Fruit fly (Drosophila melanogaster) whole organism, prepupa: ENCODE measurements around the gene dos.

Source experiments
- Blimp-1 ChIP-seq: fragments of 200-800 bp; sonication (Bioruptor generic); optimal IDR thresholded peaks from 3 replicates; lab custom pipeline; 2017; ENCODE audit warnings: missing biosample characterization, missing genetic modification characterization, mild to moderate bottlenecking, moderate library complexity, missing genetic modification reagents
- CG10631 ChIP-seq: fragments of 200-800 bp; sonication (Bioruptor generic); optimal IDR thresholded peaks from 2 replicates; lab custom pipeline; 2016; ENCODE audit warnings: missing biosample characterization, missing genetic modification characterization
- CG10669 ChIP-seq: fragments of 200-800 bp; sonication (Bioruptor generic); optimal IDR thresholded peaks from 3 replicates; lab custom pipeline; 2018; ENCODE audit warnings: missing biosample characterization, mild to moderate bottlenecking, missing genetic modification characterization, moderate library complexity
- CG11294 ChIP-seq: fragments of 200-800 bp; sonication (Bioruptor generic); IDR thresholded peaks from 2 replicates; pipeline ENCODE4 v1.3.6; 2022; ENCODE audit warnings: missing biosample characterization, missing genetic modification characterization
- CG11762 ChIP-seq: fragments of 200-800 bp; sonication (Bioruptor generic); optimal IDR thresholded peaks from 3 replicates; lab custom pipeline; 2016; ENCODE audit warnings: missing biosample characterization, missing genetic modification characterization; ENCODE audit not compliant: insufficient read depth
- CG15336 ChIP-seq: fragments of 200-800 bp; sonication (Bioruptor generic); IDR thresholded peaks from 2 replicates; pipeline ENCODE4 v1.3.6; 2022; ENCODE audit warnings: missing biosample characterization, missing genetic modification characterization
- CG1621 ChIP-seq: fragments of 200-800 bp; sonication (Bioruptor generic); optimal IDR thresholded peaks from 3 replicates; lab custom pipeline; 2018; ENCODE audit warnings: missing biosample characterization, mild to moderate bottlenecking, missing genetic modification characterization
- CG16779 ChIP-seq: fragments of 200-800 bp; sonication (Bioruptor generic); optimal IDR thresholded peaks from 3 replicates; lab custom pipeline; 2017; ENCODE audit warnings: missing biosample characterization, mild to moderate bottlenecking, missing genetic modification characterization
- CG31627 ChIP-seq: fragments of 200-800 bp; sonication (Bioruptor generic); optimal IDR thresholded peaks from 3 replicates; lab custom pipeline; 2016; ENCODE audit warnings: missing biosample characterization, missing genetic modification characterization
- CG6163 ChIP-seq: fragments of 200-800 bp; sonication (Bioruptor generic); IDR thresholded peaks from 3 replicates; pipeline ENCODE4 v1.3.6; 2022; ENCODE audit warnings: missing biosample characterization, missing genetic modification characterization
- CG6276 ChIP-seq: fragments of 200-800 bp; sonication (Bioruptor generic); optimal IDR thresholded peaks from 2 replicates; lab custom pipeline; 2017; ENCODE audit warnings: missing biosample characterization, mild to moderate bottlenecking, missing genetic modification characterization
- CG6792 ChIP-seq: fragments of 200-800 bp; sonication (Bioruptor generic); optimal IDR thresholded peaks from 3 replicates; lab custom pipeline; 2016; ENCODE audit warnings: missing biosample characterization, missing genetic modification characterization
- CG6808 ChIP-seq: fragments of 200-800 bp; sonication (Bioruptor generic); optimal IDR thresholded peaks from 3 replicates; lab custom pipeline; 2017; ENCODE audit warnings: missing biosample characterization, missing genetic modification characterization, mild to moderate bottlenecking, moderate library complexity, missing genetic modification reagents
- CG6854 ChIP-seq: fragments of 200-800 bp; sonication (Bioruptor generic); optimal IDR thresholded peaks from 2 replicates; lab custom pipeline; 2017; ENCODE audit warnings: missing biosample characterization, mild to moderate bottlenecking, missing genetic modification characterization
- CG7368 ChIP-seq: fragments of 200-800 bp; sonication (Bioruptor generic); optimal IDR thresholded peaks from 3 replicates; lab custom pipeline; 2016; ENCODE audit warnings: missing biosample characterization, missing genetic modification characterization
- CG8119 ChIP-seq: fragments of 200-800 bp; sonication (Bioruptor generic); IDR thresholded peaks from 3 replicates; pipeline ENCODE4 v1.3.6; 2022; ENCODE audit warnings: missing biosample characterization, missing genetic modification characterization
- CG8319 ChIP-seq: fragments of 200-800 bp; sonication (Bioruptor generic); optimal IDR thresholded peaks from 3 replicates; lab custom pipeline; 2016; ENCODE audit warnings: missing biosample characterization, missing genetic modification characterization
- CG8632 ChIP-seq: fragments of 200-800 bp; sonication (Bioruptor generic); optimal IDR thresholded peaks from 3 replicates; lab custom pipeline; 2016; ENCODE audit warnings: missing biosample characterization, missing genetic modification characterization
- CG9139 ChIP-seq: fragments of 200-800 bp; sonication (Bioruptor generic); optimal IDR thresholded peaks from 3 replicates; lab custom pipeline; 2017; ENCODE audit warnings: missing biosample characterization, mild to moderate bottlenecking, missing genetic modification characterization
- Eip75B ChIP-seq: fragments of 200-800 bp; sonication (Bioruptor generic); optimal IDR thresholded peaks from 3 replicates; lab custom pipeline; 2016; ENCODE audit warnings: missing biosample characterization, missing genetic modification characterization
- Ets21C ChIP-seq: fragments of 200-800 bp; sonication (Bioruptor generic); optimal IDR thresholded peaks from 3 replicates; lab custom pipeline; 2016; ENCODE audit warnings: missing biosample characterization, missing genetic modification characterization
- Gug ChIP-seq: fragments of 200-800 bp; sonication (Bioruptor generic); IDR thresholded peaks from 2 replicates; pipeline ENCODE4 v1.3.6; 2022; ENCODE audit warnings: missing biosample characterization, missing genetic modification characterization
- Hr38 ChIP-seq: sonication (Bioruptor generic); optimal IDR thresholded peaks from 2 replicates; lab custom pipeline; 2016; ENCODE audit warnings: missing biosample characterization, missing genetic modification characterization
- Hr39 ChIP-seq: fragments of 200-800 bp; sonication (Bioruptor generic); optimal IDR thresholded peaks from 2 replicates; lab custom pipeline; 2016; ENCODE audit warnings: missing biosample characterization, missing genetic modification characterization
- Hr4 ChIP-seq: fragments of 200-800 bp; sonication (Bioruptor generic); optimal IDR thresholded peaks from 3 replicates; lab custom pipeline; 2016; ENCODE audit warnings: missing biosample characterization, missing genetic modification characterization
- Met ChIP-seq: fragments of 200-800 bp; sonication (Bioruptor generic); optimal IDR thresholded peaks from 3 replicates; lab custom pipeline; 2016; ENCODE audit warnings: missing biosample characterization, missing genetic modification characterization
- OdsH ChIP-seq: fragments of 200-800 bp; sonication (Bioruptor generic); optimal IDR thresholded peaks from 3 replicates; lab custom pipeline; 2016; ENCODE audit warnings: missing biosample characterization, missing genetic modification characterization
- Smox ChIP-seq: fragments of 200-800 bp; sonication (Bioruptor generic); optimal IDR thresholded peaks from 3 replicates; lab custom pipeline; 2016; ENCODE audit warnings: missing biosample characterization, missing genetic modification characterization
- Sox102F ChIP-seq: fragments of 200-800 bp; sonication (Bioruptor generic); optimal IDR thresholded peaks from 2 replicates; lab custom pipeline; 2016; ENCODE audit warnings: missing biosample characterization, mild to moderate bottlenecking, missing genetic modification characterization
- Sox15 ChIP-seq: fragments of 200-800 bp; sonication (Bioruptor generic); optimal IDR thresholded peaks from 3 replicates; lab custom pipeline; 2016; ENCODE audit warnings: missing biosample characterization, missing genetic modification characterization
- achi ChIP-seq: fragments of 200-800 bp; sonication (Bioruptor generic); optimal IDR thresholded peaks from 3 replicates; lab custom pipeline; 2016; ENCODE audit warnings: missing biosample characterization, missing genetic modification characterization
- dsx ChIP-seq: fragments of 200-800 bp; optimal IDR thresholded peaks from 3 replicates; lab custom pipeline; 2019; ENCODE audit warnings: missing biosample characterization, mild to moderate bottlenecking, missing genetic modification characterization, moderate library complexity; ENCODE audit not compliant: poor library complexity, severe bottlenecking
- esn ChIP-seq: fragments of 200-800 bp; sonication (Bioruptor generic); optimal IDR thresholded peaks from 2 replicates; lab custom pipeline; 2016; ENCODE audit warnings: missing biosample characterization, mild to moderate bottlenecking, missing genetic modification characterization, moderate library complexity
- fd59A ChIP-seq: fragments of 200-800 bp; sonication (Bioruptor generic); optimal IDR thresholded peaks from 2 replicates; lab custom pipeline; 2017; ENCODE audit warnings: missing biosample characterization, mild to moderate bottlenecking, missing genetic modification characterization, missing genetic modification reagents
- fd85E ChIP-seq: fragments of 200-800 bp; sonication (Bioruptor generic); optimal IDR thresholded peaks from 3 replicates; lab custom pipeline; 2016; ENCODE audit warnings: missing biosample characterization, missing genetic modification characterization
- lz ChIP-seq: fragments of 200-800 bp; sonication (Bioruptor generic); optimal IDR thresholded peaks from 3 replicates; lab custom pipeline; 2016; ENCODE audit warnings: missing biosample characterization, missing genetic modification characterization
- pdm3 ChIP-seq: fragments of 200-800 bp; sonication (Bioruptor generic); optimal IDR thresholded peaks from 3 replicates; lab custom pipeline; 2016; ENCODE audit warnings: missing biosample characterization, missing genetic modification characterization
- salr ChIP-seq, 2 experiments: fragments of 200-800 bp; sonication (Bioruptor generic); optimal IDR thresholded peaks; 3 replicates each; lab custom pipeline; 2016 to 2018; ENCODE audit warnings: missing biosample characterization in 2 of 2, missing genetic modification characterization in 2 of 2, mild to moderate bottlenecking in 1 of 2
- ss ChIP-seq, 2 experiments: fragments of 200-800 bp; sonication (Bioruptor generic); optimal IDR thresholded peaks; 2 replicates in 1 of 2; 3 replicates in 1 of 2; lab custom pipeline; 2017 to 2018; ENCODE audit warnings: mild to moderate bottlenecking in 2 of 2, missing biosample characterization in 2 of 2, missing genetic modification characterization in 2 of 2, moderate library complexity in 1 of 2
- svp ChIP-seq: fragments of 200-800 bp; sonication (Bioruptor generic); peaks from one replicate; lab custom pipeline; 2016; ENCODE audit warnings: missing biosample characterization, missing genetic modification characterization
- vri ChIP-seq: fragments of 200-800 bp; sonication (Bioruptor generic); optimal IDR thresholded peaks from 3 replicates; lab custom pipeline; 2016; ENCODE audit warnings: missing biosample characterization, mild to moderate bottlenecking, missing genetic modification characterization

The dos gene

dm6 chr3L:2584119-2584805 is 5.0 kb upstream of the dos start (continued):
- TF ChIP-seq Sox102F (peak; percentile 22), CG8632 (GFP tag; lab: Kevin White, UChicago) (peak; percentile 67), CG1621 (tag; lab: Kevin White, UChicago) (peak; percentile 76), OdsH (GFP tag; lab: Kevin White, UChicago) (peak; percentile 85), CG10631 (GFP tag; lab: Kevin White, UChicago) (peak; percentile 83), esn (GFP tag; lab: Kevin White, UChicago) (peak; percentile 68), Hr4 (GFP tag; lab: Kevin White, UChicago) (peak; percentile 90), CG16779 (tag; lab: Kevin White, UChicago) (peak; percentile 67), Met (GFP tag; lab: Kevin White, UChicago) (peak; percentile 61), CG8119 (GFP tag; lab: Robert Waterston, UW) (peak; percentile 91), Smox (GFP tag; lab: Kevin White, UChicago) (peak; percentile 52), CG6808 (GFP tag; lab: Kevin White, UChicago) (peak; percentile 83), Gug (GFP tag; lab: Robert Waterston, UW) (peak; percentile 71), vri (GFP tag; lab: Kevin White, UChicago) (peak; percentile 41), Blimp-1 (GFP tag; lab: Kevin White, UChicago) (peak; percentile 21), CG6792 (peak; percentile 68), achi (GFP tag; lab: Kevin White, UChicago) (peak; percentile 80), ss (GFP tag; optimal IDR thresholded peaks at IDR 0.05; lab: Kevin White, UChicago) (peak; percentile 68 to 80), Hr39 (GFP tag; lab: Kevin White, UChicago) (peak; percentile 70), Ets21C (GFP tag; lab: Kevin White, UChicago) (peak; percentile 7), Eip75B (GFP tag; lab: Kevin White, UChicago) (peak; percentile 78), CG8319 (peak; percentile 43), Hr38 (GFP tag; lab: Kevin White, UChicago) (no peak), CG11294 (GFP tag; lab: Robert Waterston, UW) (peak; percentile 64; the same call in 1 of the 2 replicates), CG10669 (GFP tag; lab: Kevin White, UChicago) (peak; percentile 85), CG6276 (GFP tag; lab: Kevin White, UChicago) (peak; percentile 87), CG6163 (peak; percentile 66), fd85E (GFP tag; lab: Kevin White, UChicago) (no peak), CG11762 (GFP tag; lab: Kevin White, UChicago) (peak; percentile 72)

dm6 chr3L:2584827-2585226 is 4.4 kb upstream of the dos start:
- peak; percentile 31 for TF ChIP-seq CG6854 (GFP tag; lab: Kevin White, UChicago)
- no peak for TF ChIP-seq CG7368 (GFP tag; lab: Kevin White, UChicago)

DNA sequence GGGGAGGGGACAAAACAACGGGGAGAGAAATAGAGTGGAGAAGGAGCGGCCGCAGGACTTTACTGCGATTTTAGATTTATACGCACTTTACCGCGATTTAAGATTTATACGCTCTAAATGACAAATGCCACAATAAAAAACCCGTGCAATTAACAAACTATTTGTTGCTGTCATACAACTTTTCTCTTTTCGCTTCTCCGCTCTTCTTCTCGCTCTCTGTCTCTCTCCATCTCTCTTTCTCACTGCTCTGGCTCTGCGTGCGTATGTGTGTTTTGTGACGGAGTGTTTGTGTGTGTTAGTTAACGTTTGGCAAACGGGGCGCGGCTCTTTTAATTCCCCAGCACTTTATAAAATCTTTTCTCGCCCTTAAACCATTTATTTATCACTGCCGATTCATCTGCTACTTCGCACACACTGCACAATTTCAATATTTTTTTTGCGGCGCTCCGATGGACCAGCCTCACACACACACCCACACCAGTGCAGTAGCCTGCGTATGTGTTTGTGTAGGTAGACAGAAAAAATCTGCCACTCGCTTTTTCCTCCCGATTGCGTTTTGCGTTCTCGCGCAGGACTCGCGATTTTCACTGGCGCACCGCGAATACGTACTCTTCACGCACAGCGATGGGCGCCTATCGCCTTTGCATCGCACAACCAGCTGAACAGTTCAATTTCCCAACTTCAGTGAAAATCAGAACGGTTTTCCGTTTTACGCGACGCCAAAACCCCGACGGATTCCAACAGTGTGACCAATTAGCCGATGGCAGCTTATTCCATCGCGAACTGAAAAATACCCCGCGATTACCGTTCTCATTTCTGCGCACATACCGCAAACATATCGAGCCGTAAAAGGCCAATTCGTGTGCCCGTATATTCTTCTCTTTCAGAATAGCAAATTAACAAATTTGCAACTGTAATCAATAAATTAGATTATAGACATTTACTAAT is 3.1 kb upstream of the dos start, which contains the start of gene msn:
Gene msn, minus strand, starts transcription at position 747 of the 948 bp plus-strand sequence.
- TF ChIP-seq CG11294 (GFP tag; lab: Robert Waterston, UW) (no peak), lz (no peak), CG10631 (GFP tag; lab: Kevin White, UChicago) (no peak), pdm3 (GFP tag; lab: Kevin White, UChicago) (no peak), dsx (GFP tag; lab: Kevin White, UChicago) (peak; percentile 20), CG31627 (GFP tag; lab: Kevin White, UChicago) (no peak), Smox (GFP tag; lab: Kevin White, UChicago) (no peak), svp (GFP tag; lab: Kevin White, UChicago) (peak; percentile 78), salr (GFP tag; optimal IDR thresholded peaks at IDR 0.05; lab: Kevin White, UChicago) (no peak), Sox15 (GFP tag; lab: Kevin White, UChicago) (no peak), CG8632 (GFP tag; lab: Kevin White, UChicago) (no peak), CG6163 (peak; percentile 44), CG6276 (GFP tag; lab: Kevin White, UChicago) (peak; percentile 28), CG1621 (tag; lab: Kevin White, UChicago) (peak; percentile 77), ss (GFP tag; optimal IDR thresholded peaks at IDR 0.05; lab: Kevin White, UChicago) (peak; percentile 51 to 65), CG6854 (GFP tag; lab: Kevin White, UChicago) (peak; percentile 86), Sox102F (peak; percentile 51), CG10669 (GFP tag; lab: Kevin White, UChicago) (no peak), CG8119 (GFP tag; lab: Robert Waterston, UW) (no peak), esn (GFP tag; lab: Kevin White, UChicago) (peak; percentile 24), Blimp-1 (GFP tag; lab: Kevin White, UChicago) (no peak), achi (GFP tag; lab: Kevin White, UChicago) (peak; percentile 9), CG15336 (GFP tag; lab: Robert Waterston, UW) (peak; percentile 31; the same call in 1 of the 2 replicates), fd59A (GFP tag; lab: Kevin White, UChicago) (no peak), CG9139 (no peak), CG7368 (GFP tag; lab: Kevin White, UChicago) (no peak)
